Worm (Caenorhabditis elegans): Measurements from ENCODE around the gene let-19.

DNA sequence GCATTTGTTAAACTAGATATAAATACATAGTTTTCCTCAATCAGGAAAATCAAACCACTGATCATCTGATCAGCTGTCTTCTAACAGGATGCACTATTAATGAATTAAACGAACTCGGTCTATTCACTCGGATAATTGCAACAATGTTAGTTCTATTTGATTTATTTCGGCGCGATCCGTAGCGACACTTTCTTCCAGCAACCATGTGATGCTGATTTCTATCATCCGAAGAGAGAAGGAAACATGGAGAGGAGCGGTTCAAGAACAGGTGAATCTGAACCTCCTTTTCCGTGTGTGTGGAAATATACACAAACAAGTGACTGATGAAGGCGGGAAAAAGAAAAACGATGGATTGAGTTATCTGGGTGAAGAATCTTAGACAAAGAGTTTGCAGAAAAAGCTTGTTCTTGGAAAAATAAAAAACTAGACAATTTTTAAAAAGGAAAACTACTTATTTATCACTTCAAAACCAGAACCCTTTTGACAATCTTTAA, 39.0 kb upstream of the let-19 start:
- TF ChIP-seq dve-1 (tag; optimal IDR thresholded peaks at IDR 0.05; ENCODE audit: insufficient read depth): no peak
- no peak for TF ChIP-seq daf-16 (GFP tag; optimal IDR thresholded peaks at IDR 0.05)
- TF ChIP-seq daf-16 (tag; optimal IDR thresholded peaks at IDR 0.05): no peak
- TF ChIP-seq R02D3.7 (tag; optimal IDR thresholded peaks at IDR 0.05): no peak
- no peak for TF ChIP-seq daf-12 (tag; optimal IDR thresholded peaks at IDR 0.05)
- TF ChIP-seq egl-27 (tag; optimal IDR thresholded peaks at IDR 0.05): no peak
- no peak for TF ChIP-seq daf-8 (GFP tag; IDR thresholded peaks at IDR 0.05)
- no peak for TF ChIP-seq unc-39 (tag; optimal IDR thresholded peaks at IDR 0.05)
- TF ChIP-seq ceh-28 (tag; optimal IDR thresholded peaks at IDR 0.05): no peak
- no peak for TF ChIP-seq nhr-48 (tag; optimal IDR thresholded peaks at IDR 0.05)
- TF ChIP-seq fkh-10 (GFP tag; optimal IDR thresholded peaks at IDR 0.05): no peak
- no peak for TF ChIP-seq mdl-1 (tag; optimal IDR thresholded peaks at IDR 0.05)

Measured in whole organism, L4 larva.